Worm (Caenorhabditis elegans): ENCODE data around the gene C06E1.9.

- no peak for TF ChIP-seq elt-3 (tag; optimal IDR thresholded peaks at IDR 0.05)
- no peak for TF ChIP-seq mep-1 (tag; optimal IDR thresholded peaks at IDR 0.05)
These were observed 43.9 kb upstream of the C06E1.9 start for ce11 chrIII:8653457-8653856.

Measured in whole organism, mixed stage, embryonic.